Fruit fly (Drosophila melanogaster) whole organism, wandering third instar larva: ENCODE measurements around the gene CG15022.

Experiments
- CG32264 ChIP-seq: fragments of 200-800 bp; sonication (Bioruptor generic); optimal IDR thresholded peaks from 2 replicates; lab custom pipeline; 2016; ENCODE audit warnings: missing biosample characterization, missing genetic modification characterization
- CrebA ChIP-seq: fragments of 200-800 bp; sonication (Bioruptor generic); optimal IDR thresholded peaks from 2 replicates; lab custom pipeline; 2016; ENCODE audit warnings: missing biosample characterization, mild to moderate bottlenecking, missing genetic modification characterization, borderline replicate concordance
- Dfd ChIP-seq: fragments of >200 bp; optimal IDR thresholded peaks from 2 replicates; lab custom pipeline; 2017; ENCODE audit warnings: missing biosample characterization, missing genetic modification characterization
- Dif ChIP-seq: fragments of 200-275, 200-300 bp; sonication (Bioruptor generic); optimal IDR thresholded peaks from 2 replicates; lab custom pipeline; 2018; ENCODE audit warnings: missing biosample characterization, missing genetic modification characterization; ENCODE audit not compliant: partially characterized antibody
- GATAd ChIP-seq: sonication (Bioruptor generic); optimal IDR thresholded peaks from 2 replicates; lab custom pipeline; 2016; ENCODE audit warnings: missing biosample characterization, missing genetic modification characterization
- HLH106 ChIP-seq: fragments of 200-800 bp; optimal IDR thresholded peaks from 3 replicates; lab custom pipeline; 2019; ENCODE audit warnings: missing biosample characterization, mild to moderate bottlenecking, missing genetic modification characterization, moderate library complexity
- Hnf4 ChIP-seq: fragments of 200-800 bp; sonication (Bioruptor generic); optimal IDR thresholded peaks from 2 replicates; lab custom pipeline; 2016; ENCODE audit warnings: missing biosample characterization, mild to moderate bottlenecking, missing genetic modification characterization
- Hr78 ChIP-seq: fragments of >200 bp; optimal IDR thresholded peaks from 2 replicates; lab custom pipeline; 2017; ENCODE audit warnings: missing biosample characterization, missing genetic modification characterization
- Hr83 ChIP-seq: fragments of 200-300 bp; sonication (Bioruptor generic); optimal IDR thresholded peaks from 2 replicates; lab custom pipeline; 2016; ENCODE audit warnings: missing biosample characterization, mild to moderate bottlenecking, missing genetic modification characterization, moderate library complexity; ENCODE audit not compliant: poor library complexity, severe bottlenecking
- Jra ChIP-seq: sonication (Bioruptor generic); optimal IDR thresholded peaks from 2 replicates; lab custom pipeline; 2016; ENCODE audit warnings: missing biosample characterization, missing genetic modification characterization
- Mio ChIP-seq: sonication (Bioruptor generic); optimal IDR thresholded peaks from 2 replicates; lab custom pipeline; 2016; ENCODE audit warnings: missing biosample characterization, missing genetic modification characterization
- Myc ChIP-seq: fragments of >200 bp; optimal IDR thresholded peaks from 2 replicates; lab custom pipeline; 2017
- OdsH ChIP-seq: fragments of 200-800 bp; sonication (Bioruptor generic); optimal IDR thresholded peaks from 2 replicates; lab custom pipeline; 2016; ENCODE audit warnings: missing biosample characterization, mild to moderate bottlenecking, missing genetic modification characterization
- Sp1 ChIP-seq: fragments of 200-800 bp; sonication (Bioruptor generic); optimal IDR thresholded peaks from 3 replicates; lab custom pipeline; 2019; ENCODE audit warnings: missing biosample characterization, mild to moderate bottlenecking, missing genetic modification characterization, moderate library complexity
- Vsx2 ChIP-seq: fragments of 200-300, 225-300 bp; sonication (Bioruptor generic); optimal IDR thresholded peaks from 2 replicates; lab custom pipeline; 2018; ENCODE audit warnings: missing biosample characterization, missing genetic modification characterization; ENCODE audit not compliant: partially characterized antibody
- br ChIP-seq: fragments of 200-800 bp; sonication (Bioruptor generic); optimal IDR thresholded peaks from 2 replicates; lab custom pipeline; 2016; ENCODE audit warnings: missing biosample characterization, missing genetic modification characterization
- brk ChIP-seq: fragments of 200-800 bp; sonication (Bioruptor generic); optimal IDR thresholded peaks from 2 replicates; lab custom pipeline; 2016; ENCODE audit warnings: missing biosample characterization, mild to moderate bottlenecking, missing genetic modification characterization
- dl ChIP-seq, 2 experiments: fragments of 175-275, 200-275 bp in 1 of 2; fragments of 200-275 bp in 1 of 2; sonication (Bioruptor generic); optimal IDR thresholded peaks; lab custom pipeline; 2018; ENCODE audit warnings: mild to moderate bottlenecking in 2 of 2, missing biosample characterization in 2 of 2, missing genetic modification characterization in 2 of 2, moderate library complexity in 2 of 2; ENCODE audit not compliant: partially characterized antibody in 2 of 2, insufficient read depth in 1 of 2
- dmrt93B ChIP-seq: fragments of 200-800 bp; sonication (Bioruptor generic); optimal IDR thresholded peaks from 2 replicates; lab custom pipeline; 2018; ENCODE audit warnings: missing biosample characterization, mild to moderate bottlenecking, missing genetic modification characterization
- dsf ChIP-seq: sonication (Bioruptor generic); optimal IDR thresholded peaks from 2 replicates; lab custom pipeline; 2016; ENCODE audit warnings: missing biosample characterization, missing genetic modification characterization, borderline replicate concordance
- ey ChIP-seq: fragments of 200-800 bp; sonication (Bioruptor generic); optimal IDR thresholded peaks from 2 replicates; lab custom pipeline; 2016; ENCODE audit warnings: missing biosample characterization, missing genetic modification characterization
- foxo ChIP-seq, 2 experiments: fragments of 200-800 bp; sonication (Bioruptor generic); optimal IDR thresholded peaks; 2 replicates in 1 of 2; 3 replicates in 1 of 2; lab custom pipeline; 2016 to 2017; ENCODE audit warnings: missing biosample characterization in 2 of 2, missing genetic modification characterization in 2 of 2
- h ChIP-seq: fragments of 200-800 bp; sonication (Bioruptor generic); optimal IDR thresholded peaks from 3 replicates; lab custom pipeline; 2016; ENCODE audit warnings: missing biosample characterization, mild to moderate bottlenecking, missing genetic modification characterization
- jim ChIP-seq: fragments of 175-275, 200-325 bp; sonication (Bioruptor generic); optimal IDR thresholded peaks from 2 replicates; lab custom pipeline; 2016; ENCODE audit warnings: missing biosample characterization, mild to moderate bottlenecking, missing genetic modification characterization
- lola ChIP-seq: fragments of >200 bp; optimal IDR thresholded peaks from 2 replicates; lab custom pipeline; 2017; ENCODE audit warnings: missing biosample characterization, missing genetic modification characterization
- pan ChIP-seq: fragments of >200 bp; optimal IDR thresholded peaks from 2 replicates; lab custom pipeline; 2017
- psq ChIP-seq: fragments of 200-800 bp; sonication (Bioruptor generic); optimal IDR thresholded peaks from 3 replicates; lab custom pipeline; 2017; ENCODE audit warnings: missing biosample characterization, mild to moderate bottlenecking, missing genetic modification characterization, moderate library complexity
- rgr ChIP-seq: fragments of 200-800 bp; sonication (Bioruptor generic); optimal IDR thresholded peaks from 3 replicates; lab custom pipeline; 2016; ENCODE audit warnings: missing biosample characterization, mild to moderate bottlenecking, missing genetic modification characterization
- sage ChIP-seq: fragments of 200-800 bp; sonication (Bioruptor generic); optimal IDR thresholded peaks from 2 replicates; lab custom pipeline; 2016; ENCODE audit warnings: missing biosample characterization, mild to moderate bottlenecking, missing genetic modification characterization
- tai ChIP-seq: sonication (Bioruptor generic); optimal IDR thresholded peaks from 2 replicates; lab custom pipeline; 2016; ENCODE audit warnings: missing biosample characterization, missing genetic modification characterization
- usp ChIP-seq: fragments of >200 bp; optimal IDR thresholded peaks from 2 replicates; lab custom pipeline; 2017; ENCODE audit warnings: missing biosample characterization, missing genetic modification characterization

Gene CG15022

dm6 chr3L:4460307-4461088 lies at the start of gene CG15022:
Gene CG15022, minus strand, starts transcription at chr3L:4460317.
- TF ChIP-seq Hr78 (GFP tag; lab: Kevin White, UChicago) (no peak), Hr83 (GFP tag; lab: Kevin White, UChicago) (no peak), psq (GFP tag; lab: Kevin White, UChicago) (no peak), ey (GFP tag; lab: Kevin White, UChicago) (no peak), h (GFP tag; lab: Kevin White, UChicago) (no peak), usp (GFP tag; lab: Kevin White, UChicago) (no peak), Sp1 (GFP tag; lab: Kevin White, UChicago) (no peak), foxo (GFP tag; optimal IDR thresholded peaks at IDR 0.05; lab: Kevin White, UChicago) (no peak), dl (GFP tag; optimal IDR thresholded peaks at IDR 0.05; lab: Kevin White, UChicago; ENCODE audit: insufficient read depth in 1 of 2, partially characterized antibody in 2 of 2) (no peak), br (GFP tag; lab: Kevin White, UChicago) (no peak), Jra (GFP tag; lab: Kevin White, UChicago) (no peak), rgr (no peak), Hnf4 (GFP tag; lab: Kevin White, UChicago) (no peak), pan (lab: Kevin White, UChicago) (no peak)

dm6 chr3L:4508926-4509457 lies 48.9 kb upstream of the CG15022 start:
- no peak for TF ChIP-seq HLH106 (tag; lab: Kevin White, UChicago)
- no peak for TF ChIP-seq Myc (lab: Kevin White, UChicago)
- no peak for TF ChIP-seq lola
- TF ChIP-seq OdsH: no peak
- no peak for TF ChIP-seq CG32264 (GFP tag; lab: Kevin White, UChicago)
- TF ChIP-seq Jra (GFP tag; lab: Kevin White, UChicago): no peak
- no peak for TF ChIP-seq sage (GFP tag; lab: Kevin White, UChicago)
- no peak for TF ChIP-seq Dif (GFP tag; lab: Kevin White, UChicago)
- no peak for TF ChIP-seq h (GFP tag; lab: Kevin White, UChicago)
- no peak for TF ChIP-seq Vsx2
- TF ChIP-seq dmrt93B (GFP tag; lab: Kevin White, UChicago): no peak
- no peak for TF ChIP-seq Hr83 (GFP tag; lab: Kevin White, UChicago)
- no peak for TF ChIP-seq dsf (GFP tag; lab: Kevin White, UChicago)
- TF ChIP-seq Sp1 (GFP tag; lab: Kevin White, UChicago): no peak
- TF ChIP-seq tai (GFP tag; lab: Kevin White, UChicago): no peak

- TF ChIP-seq ey (GFP tag; lab: Kevin White, UChicago) (no peak), jim (GFP tag; lab: Kevin White, UChicago) (no peak), dl (GFP tag; optimal IDR thresholded peaks at IDR 0.05; lab: Kevin White, UChicago; ENCODE audit: insufficient read depth in 1 of 2, partially characterized antibody in 2 of 2) (no peak), Mio (GFP tag; lab: Kevin White, UChicago) (no peak), Vsx2 (no peak), rgr (no peak), CG32264 (GFP tag; lab: Kevin White, UChicago) (no peak), foxo (GFP tag; optimal IDR thresholded peaks at IDR 0.05; lab: Kevin White, UChicago) (no peak), dsf (GFP tag; lab: Kevin White, UChicago) (no peak), pan (lab: Kevin White, UChicago) (no peak), psq (GFP tag; lab: Kevin White, UChicago) (no peak), Hnf4 (GFP tag; lab: Kevin White, UChicago) (no peak), Jra (GFP tag; lab: Kevin White, UChicago) (no peak), Dfd (GFP tag; lab: Kevin White, UChicago) (no peak), h (GFP tag; lab: Kevin White, UChicago) (no peak), Myc (lab: Kevin White, UChicago) (no peak), CrebA (GFP tag; lab: Kevin White, UChicago) (no peak), GATAd (GFP tag; lab: Kevin White, UChicago) (no peak), OdsH (no peak), brk (GFP tag; lab: Kevin White, UChicago) (no peak)
- TF ChIP-seq, all 38 proteins: peak for 0
Observed at dm6 chr3L:4508307-4508706, 48.2 kb upstream of the CG15022 start, which contains the start of gene NT1. Gene NT1, minus strand, starts transcription at chr3L:4508433.
